Fruit fly (Drosophila melanogaster): Measurements from ENCODE around the gene CG12689.

CG12689 gene

dm6 chrX:7593051-7593450, 7.1 kb upstream of the CG12689 start:
- no peak for TF ChIP-seq CG17801 (GFP tag; optimal IDR thresholded peaks at IDR 0.05; ENCODE audit: partially characterized antibody)

- TF ChIP-seq CG17801 (GFP tag; optimal IDR thresholded peaks at IDR 0.05; ENCODE audit: partially characterized antibody): peak; percentile 35
These were observed 4.7 kb downstream of the CG12689 start for dm6 chrX:7581165-7581786.

dm6 chrX:7579810-7580209, 6.1 kb downstream of the CG12689 start:
- no peak for TF ChIP-seq CG17801 (GFP tag; optimal IDR thresholded peaks at IDR 0.05; ENCODE audit: partially characterized antibody)

DNA sequence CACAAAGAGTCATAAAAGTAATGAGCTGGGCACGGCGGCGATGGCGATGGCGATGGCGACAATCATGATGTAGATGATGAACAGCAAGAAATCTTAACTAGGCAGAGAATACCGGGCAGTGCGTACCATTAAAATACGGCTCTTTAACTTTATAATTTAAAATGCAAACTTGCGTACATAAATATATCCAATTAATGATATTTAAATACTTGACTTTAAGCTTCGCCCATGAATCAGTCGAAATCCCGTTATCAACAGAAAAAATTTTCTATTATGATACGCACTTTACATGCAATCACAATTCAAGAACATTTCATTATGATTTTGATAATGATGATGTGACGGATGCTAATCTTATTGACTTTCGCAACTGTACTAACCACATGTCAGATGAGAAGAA, 6.9 kb downstream of the CG12689 start:
- TF ChIP-seq CG17801 (GFP tag; optimal IDR thresholded peaks at IDR 0.05; ENCODE audit: partially characterized antibody): no peak

DNA sequence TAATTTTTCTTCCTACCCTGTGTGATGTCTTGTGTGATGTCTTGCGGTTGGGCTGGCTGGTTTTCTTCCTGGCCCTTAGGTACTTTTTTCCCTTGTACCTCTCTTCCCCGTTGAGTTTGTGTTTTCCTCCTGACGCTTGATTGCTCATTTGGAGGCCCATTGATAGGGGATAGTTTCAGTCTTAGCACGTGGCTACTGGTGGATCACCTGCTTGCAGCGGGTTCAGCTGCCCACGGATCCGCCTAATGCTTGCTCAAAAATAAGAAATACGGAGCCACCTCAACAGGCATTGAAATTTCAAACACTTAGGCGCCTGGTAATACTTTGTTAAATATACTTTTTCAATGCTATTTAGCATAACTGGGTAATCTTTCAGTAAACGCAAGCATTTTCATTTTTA, 11.9 kb downstream of the CG12689 start, which contains the start of gene CG11369:
Gene CG11369 (plus strand): TSS at position 301 of the 400 bp plus-strand sequence.
- TF ChIP-seq CG17801 (GFP tag; optimal IDR thresholded peaks at IDR 0.05; ENCODE audit: partially characterized antibody): no peak

- TF ChIP-seq CG17801 (GFP tag; optimal IDR thresholded peaks at IDR 0.05; ENCODE audit: partially characterized antibody): no peak
These were observed 14.7 kb downstream of the CG12689 start for dm6 chrX:7571200-7571599.

DNA sequence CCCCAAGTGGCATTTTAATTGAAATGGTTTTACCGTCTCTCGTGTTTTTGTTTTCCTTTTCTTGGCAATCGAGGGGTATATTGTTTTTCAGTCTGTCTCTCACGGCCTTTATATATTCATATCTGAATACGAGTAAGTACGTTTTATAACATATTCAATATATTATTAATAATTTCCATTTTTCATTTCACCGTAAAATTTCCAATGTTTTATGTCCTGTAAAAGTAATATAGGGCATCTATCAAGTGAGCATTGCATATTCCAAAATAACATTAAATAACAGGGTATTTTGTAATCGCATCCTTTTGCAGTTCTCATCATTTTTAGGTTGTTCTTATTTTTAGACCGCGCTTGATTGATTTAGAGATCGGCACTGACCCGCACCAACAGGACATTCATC, 16.2 kb downstream of the CG12689 start:
- TF ChIP-seq CG17801 (GFP tag; optimal IDR thresholded peaks at IDR 0.05; ENCODE audit: partially characterized antibody): no peak

DNA sequence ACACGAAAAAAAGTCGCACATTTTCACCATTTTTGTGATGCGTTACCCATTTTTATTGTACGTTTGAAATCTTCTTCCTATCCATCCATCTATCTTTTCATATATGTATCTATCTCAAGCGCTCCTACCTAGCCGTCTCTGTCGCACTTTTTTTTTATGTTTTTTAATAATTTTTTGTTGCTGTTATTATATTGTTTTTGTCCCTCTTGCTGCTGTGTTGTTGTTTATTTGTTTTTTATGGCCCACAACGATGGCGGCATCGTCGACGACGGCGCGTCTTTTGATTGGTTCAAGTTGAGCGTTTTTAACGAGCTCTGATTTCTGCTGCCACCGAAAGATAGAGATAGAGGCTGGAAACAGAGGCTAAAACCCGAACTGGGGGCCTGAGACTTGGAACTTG, 17.6 kb downstream of the CG12689 start:
- no peak for TF ChIP-seq CG17801 (GFP tag; optimal IDR thresholded peaks at IDR 0.05; ENCODE audit: partially characterized antibody)

DNA sequence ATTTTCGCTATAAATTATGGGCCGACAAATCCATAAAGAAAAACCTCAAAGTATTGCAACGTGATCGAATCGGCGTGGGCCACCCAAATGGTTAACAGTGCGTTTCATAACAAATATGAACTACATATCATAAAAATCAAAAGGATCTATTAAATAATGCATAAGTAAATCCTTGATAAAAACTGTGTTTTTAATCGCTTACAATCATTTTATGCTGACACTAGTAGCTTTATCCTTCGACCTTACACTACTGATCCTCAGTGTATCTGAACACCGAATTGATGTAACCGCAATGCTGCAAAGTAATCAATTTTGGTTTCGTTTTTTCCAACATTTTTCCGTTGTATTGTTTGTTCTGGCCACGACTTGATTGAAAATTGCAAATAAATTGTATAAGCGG, 23.3 kb downstream of the CG12689 start:
- peak; percentile 67 for TF ChIP-seq CG17801 (GFP tag; optimal IDR thresholded peaks at IDR 0.05; ENCODE audit: partially characterized antibody)

dm6 chrX:7560720-7561119, 25.2 kb downstream of the CG12689 start:
- no peak for TF ChIP-seq CG17801 (GFP tag; optimal IDR thresholded peaks at IDR 0.05; ENCODE audit: partially characterized antibody)

DNA sequence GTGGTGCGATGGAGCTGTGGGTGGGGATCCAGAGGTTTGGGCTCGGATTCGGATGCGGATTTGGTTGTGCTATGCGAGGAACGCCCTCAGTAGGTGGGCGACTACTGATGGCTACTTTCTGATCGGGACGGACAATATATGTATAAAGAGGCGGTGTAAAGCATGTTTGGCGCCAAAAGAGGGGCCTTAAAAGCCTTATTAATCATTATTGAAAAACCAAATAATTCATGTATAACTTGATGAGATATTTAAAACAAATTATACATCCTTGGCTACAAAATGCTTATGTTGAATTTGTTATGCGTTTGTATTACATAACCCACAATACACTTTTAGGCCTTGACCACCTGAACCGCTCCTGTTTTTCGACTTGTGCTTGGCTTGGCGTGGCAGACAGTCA, 26.0 kb downstream of the CG12689 start:
- no peak for TF ChIP-seq CG17801 (GFP tag; optimal IDR thresholded peaks at IDR 0.05; ENCODE audit: partially characterized antibody)

DNA sequence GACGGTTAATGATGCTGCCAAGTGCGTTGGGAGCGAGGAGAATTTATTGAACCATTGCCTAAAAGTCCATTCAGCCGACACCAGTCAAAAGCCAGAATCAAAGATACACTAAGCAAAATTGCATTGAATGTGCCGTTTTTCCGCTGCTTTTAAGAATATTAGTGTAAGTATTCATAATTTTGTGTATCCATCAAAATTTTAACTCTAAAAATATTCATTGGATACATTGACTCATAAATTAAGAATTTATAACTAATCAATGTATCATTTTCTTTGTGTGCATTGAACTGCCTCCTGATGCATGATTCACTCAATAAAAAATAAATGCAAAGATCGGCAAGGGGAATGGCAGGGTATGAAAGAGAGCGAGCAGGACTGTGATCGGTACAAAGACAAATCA, 27.3 kb downstream of the CG12689 start:
- no peak for TF ChIP-seq CG17801 (GFP tag; optimal IDR thresholded peaks at IDR 0.05; ENCODE audit: partially characterized antibody)

dm6 chrX:7557652-7558051, 28.3 kb downstream of the CG12689 start:
- TF ChIP-seq CG17801 (GFP tag; optimal IDR thresholded peaks at IDR 0.05; ENCODE audit: partially characterized antibody): no peak

dm6 chrX:7556270-7556669, 29.7 kb downstream of the CG12689 start:
- TF ChIP-seq CG17801 (GFP tag; optimal IDR thresholded peaks at IDR 0.05; ENCODE audit: partially characterized antibody): no peak

dm6 chrX:7553446-7553845, 32.5 kb downstream of the CG12689 start:
- TF ChIP-seq CG17801 (GFP tag; optimal IDR thresholded peaks at IDR 0.05; ENCODE audit: partially characterized antibody): no peak

DNA sequence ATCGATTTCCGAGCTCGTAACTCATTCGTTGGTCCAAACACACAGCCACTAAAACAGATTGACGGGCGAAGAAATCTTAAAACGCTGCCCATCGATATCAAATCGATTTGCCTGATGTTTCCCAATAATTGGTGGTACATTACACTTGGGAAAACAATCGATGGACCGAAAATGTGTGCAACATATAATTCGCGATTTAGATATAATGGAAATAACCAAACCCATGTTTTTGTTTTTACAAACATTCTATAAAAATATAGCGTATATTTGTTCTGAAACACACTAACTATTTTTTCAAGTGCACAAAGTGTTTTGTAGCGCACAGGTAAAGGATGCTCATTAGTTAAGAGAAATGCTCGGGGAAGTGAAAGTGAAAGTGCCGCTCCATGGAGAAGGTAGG, 33.8 kb downstream of the CG12689 start:
- no peak for TF ChIP-seq CG17801 (GFP tag; optimal IDR thresholded peaks at IDR 0.05; ENCODE audit: partially characterized antibody)

DNA sequence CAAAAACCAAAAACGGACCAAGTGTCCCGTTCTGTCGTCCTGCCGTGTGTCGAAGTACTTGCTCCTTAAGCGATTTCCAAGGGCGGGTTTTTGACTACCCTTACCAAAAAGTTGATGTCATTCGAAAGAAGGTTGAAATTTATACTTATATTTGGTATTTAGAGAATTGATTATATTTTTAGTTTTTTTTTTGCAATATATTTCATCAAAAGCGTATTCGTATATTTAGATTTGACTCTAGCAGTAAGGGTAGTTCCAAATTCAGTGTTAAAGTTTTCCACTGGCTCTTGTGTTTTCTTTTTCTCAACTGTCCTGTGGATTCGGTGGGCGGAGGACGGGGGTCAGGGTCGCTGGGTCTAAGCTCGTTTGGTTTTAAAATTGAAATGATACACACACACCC, 35.2 kb downstream of the CG12689 start:
- TF ChIP-seq CG17801 (GFP tag; optimal IDR thresholded peaks at IDR 0.05; ENCODE audit: partially characterized antibody): no peak

Measured in ovary, adult (tissue).